Worm (Caenorhabditis elegans): ENCODE data around the gene amt-3.

amt-3 gene

DNA sequence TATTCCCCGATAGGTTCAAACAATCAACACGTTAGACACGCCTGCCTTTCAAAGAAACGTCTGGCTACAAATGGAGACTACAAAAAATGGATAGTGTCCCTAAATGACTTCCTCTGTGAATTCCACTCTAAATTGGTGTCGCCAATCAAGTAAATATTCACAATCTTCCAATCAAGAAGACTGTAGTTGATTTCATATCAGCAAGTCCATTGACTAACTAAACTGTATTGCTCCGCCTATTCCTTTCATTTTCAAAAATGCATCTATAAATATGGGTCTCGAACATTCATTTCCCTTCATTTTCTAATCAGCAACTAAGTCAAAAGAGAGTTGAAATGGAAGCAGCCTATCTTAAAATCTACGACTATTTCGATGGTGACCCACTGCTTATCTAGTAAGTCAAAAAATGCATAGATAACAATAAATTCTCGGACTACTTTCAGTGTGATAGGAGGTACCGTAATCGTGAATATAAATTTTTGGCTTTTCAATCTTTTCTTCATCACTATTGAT is 19.1 kb upstream of the amt-3 start, which contains the start of gene drd-1 (continued):
- TF ChIP-seq hrde-1 (tag; optimal IDR thresholded peaks at IDR 0.05; ENCODE audit: borderline replicate concordance), result no peak
- TF ChIP-seq F22D6.2 (tag; optimal IDR thresholded peaks at IDR 0.05), result peak; percentile 24
- no peak for TF ChIP-seq sdz-38 (tag; optimal IDR thresholded peaks at IDR 0.05)
- TF ChIP-seq somi-1 (GFP tag; optimal IDR thresholded peaks at IDR 0.05), result no peak
- no peak for TF ChIP-seq K11D2.4 (GFP tag; IDR thresholded peaks at IDR 0.05)
- TF ChIP-seq nfya-2 (GFP tag; IDR thresholded peaks at IDR 0.05), result no peak
- TF ChIP-seq mel-28 (tag; optimal IDR thresholded peaks at IDR 0.05; ENCODE audit: borderline replicate concordance), result no peak
- TF ChIP-seq unc-130 (GFP tag; optimal IDR thresholded peaks at IDR 0.05), result no peak
- TF ChIP-seq Y95B8A.8 (GFP tag; IDR thresholded peaks at IDR 0.05), result no peak
- no peak for TF ChIP-seq B0019.2 (GFP tag; conservative IDR thresholded peaks at IDR 0.05)
- TF ChIP-seq lin-54 (GFP tag; optimal IDR thresholded peaks at IDR 0.05), result no peak
- TF ChIP-seq nhr-90 (tag; optimal IDR thresholded peaks at IDR 0.05), result peak; percentile 27
- no peak for TF ChIP-seq bed-2 (GFP tag; IDR thresholded peaks at IDR 0.05)
- no peak for TF ChIP-seq madf-10 (tag; optimal IDR thresholded peaks at IDR 0.05)
- TF ChIP-seq sptf-2 (GFP tag; optimal IDR thresholded peaks at IDR 0.05), result no peak
- TF ChIP-seq F49E8.2 (tag; optimal IDR thresholded peaks at IDR 0.05; ENCODE audit: insufficient read depth), result no peak
- TF ChIP-seq cebp-2 (GFP tag; IDR thresholded peaks at IDR 0.05), result no peak
- no peak for TF ChIP-seq lir-1 (GFP tag; conservative IDR thresholded peaks at IDR 0.05)
- no peak for TF ChIP-seq zfh-2 (GFP tag; conservative IDR thresholded peaks at IDR 0.05)
- no peak for TF ChIP-seq Y79H2A.3 (GFP tag; conservative IDR thresholded peaks at IDR 0.05)
- TF ChIP-seq let-526 (GFP tag; IDR thresholded peaks at IDR 0.05), result no peak
- TF ChIP-seq tlf-1 (GFP tag; optimal IDR thresholded peaks at IDR 0.05), result no peak
- TF ChIP-seq athp-1 (tag; optimal IDR thresholded peaks at IDR 0.05), result no peak
- no peak for TF ChIP-seq ceh-100 (GFP tag; IDR thresholded peaks at IDR 0.05)
- peak in 1 of 2 experiments; percentile 40 for TF ChIP-seq let-607 (tag; optimal IDR thresholded peaks at IDR 0.05)
- no peak for TF ChIP-seq cebp-1 (GFP tag; IDR thresholded peaks at IDR 0.05)
- TF ChIP-seq cebp-1 (tag; optimal IDR thresholded peaks at IDR 0.05), result no peak
- TF ChIP-seq F57C9.4 (tag; optimal IDR thresholded peaks at IDR 0.05), result no peak
- TF ChIP-seq hlh-26 (GFP tag; conservative IDR thresholded peaks at IDR 0.05), result no peak
- TF ChIP-seq gei-17 (GFP tag; optimal IDR thresholded peaks at IDR 0.05), result no peak
- TF ChIP-seq ztf-22 (GFP tag; optimal IDR thresholded peaks at IDR 0.05), result peak; percentile 69
- TF ChIP-seq ztf-6 (GFP tag; IDR thresholded peaks at IDR 0.05), result no peak

DNA sequence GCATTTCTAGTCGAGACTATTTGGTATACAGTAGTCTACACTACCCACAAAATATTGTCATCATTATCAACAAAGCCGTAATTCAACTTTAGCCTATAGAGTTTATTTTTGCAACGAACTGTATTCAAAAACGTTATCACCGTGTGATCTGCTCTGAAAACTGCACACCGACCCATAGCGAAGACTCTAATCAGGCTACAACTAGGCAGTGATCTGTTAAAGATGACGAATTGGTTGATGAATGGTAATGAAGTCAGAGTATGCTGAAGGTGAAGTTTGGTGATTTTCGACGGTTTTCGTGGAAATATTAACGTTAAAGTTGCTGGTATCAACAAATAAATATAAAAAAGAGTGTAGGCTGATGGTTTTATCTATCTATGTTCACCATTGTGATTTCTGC is 17.9 kb upstream of the amt-3 start:
- TF ChIP-seq snpc-1.1 (tag; optimal IDR thresholded peaks at IDR 0.05; ENCODE audit: insufficient read depth), result no peak
- no peak for TF ChIP-seq ztf-28 (GFP tag; IDR thresholded peaks at IDR 0.05)
- TF ChIP-seq nhr-80 (tag; optimal IDR thresholded peaks at IDR 0.05), result peak; percentile 74
- peak; percentile 32; the same call in 1 of the 2 replicates for TF ChIP-seq dox-1 (GFP tag; IDR thresholded peaks at IDR 0.05)
- peak; percentile 76 for TF ChIP-seq atf-7 (tag; optimal IDR thresholded peaks at IDR 0.05)
- no peak for TF ChIP-seq dpl-1 (GFP tag; optimal IDR thresholded peaks at IDR 0.05)

- no peak for TF ChIP-seq efl-1 (GFP tag; optimal IDR thresholded peaks at IDR 0.05)
- TF ChIP-seq nhr-80 (tag; optimal IDR thresholded peaks at IDR 0.05), result peak; percentile 6
Observed at ce11 chrII:8385561-8385960, 16.6 kb upstream of the amt-3 start.
